Worm (Caenorhabditis elegans) whole organism, mixed stage, embryonic: ENCODE measurements around the gene nhr-201.

Source experiments
- bed-3 ChIP-seq: fragments of 200-800 bp; sonication (Bioruptor generic); optimal IDR thresholded peaks from 3 replicates; lab custom pipeline; 2018; ENCODE audit warnings: mild to moderate bottlenecking, missing genetic modification characterization, moderate library complexity, missing compliant biosample characterization
- blmp-1 ChIP-seq: fragments of 150-350 bp; optimal IDR thresholded peaks from 2 replicates; lab custom pipeline; 2014; ENCODE audit warnings: missing biosample characterization, missing genetic modification characterization
- ceh-39 ChIP-seq: fragments of 150-350 bp; optimal IDR thresholded peaks from 2 replicates; lab custom pipeline; 2014; ENCODE audit warnings: missing biosample characterization, missing genetic modification characterization
- ceh-43 ChIP-seq: fragments of 200-800 bp; sonication (Bioruptor generic); optimal IDR thresholded peaks from 2 replicates; lab custom pipeline; 2018; ENCODE audit warnings: mild to moderate bottlenecking, missing genetic modification characterization, moderate library complexity, missing compliant biosample characterization
- ceh-83 ChIP-seq: fragments of 200-800 bp; sonication (Bioruptor generic); optimal IDR thresholded peaks from 2 replicates; lab custom pipeline; 2018; ENCODE audit warnings: mild to moderate bottlenecking, missing genetic modification characterization, missing compliant biosample characterization
- cnd-1 ChIP-seq: fragments of 200-800 bp; sonication (Bioruptor generic); optimal IDR thresholded peaks from 2 replicates; lab custom pipeline; 2018; ENCODE audit warnings: mild to moderate bottlenecking, missing genetic modification characterization, missing compliant biosample characterization
- drap-1 ChIP-seq: fragments of 200-800 bp; sonication (Bioruptor generic); optimal IDR thresholded peaks from 3 replicates; lab custom pipeline; 2018; ENCODE audit warnings: mild to moderate bottlenecking, missing genetic modification characterization, missing compliant biosample characterization
- elt-1 ChIP-seq: sonication (generic microtip); optimal IDR thresholded peaks from 2 replicates; lab custom pipeline; 2017; ENCODE audit warnings: missing genetic modification characterization, mild to moderate bottlenecking, missing compliant biosample characterization, antibody characterized with exemption, moderate library complexity, borderline replicate concordance; ENCODE audit not compliant: insufficient read depth
- elt-3 ChIP-seq: fragments of 150-350 bp; optimal IDR thresholded peaks from 2 replicates; lab custom pipeline; 2014; ENCODE audit warnings: missing biosample characterization, missing genetic modification characterization
- flh-1 ChIP-seq: fragments of 200-800 bp; sonication (Bioruptor generic); optimal IDR thresholded peaks from 2 replicates; lab custom pipeline; 2018; ENCODE audit warnings: mild to moderate bottlenecking, missing genetic modification characterization, moderate library complexity, missing compliant biosample characterization
- ham-2 ChIP-seq: fragments of 200-800 bp; sonication (Bioruptor generic); optimal IDR thresholded peaks from 2 replicates; lab custom pipeline; 2018; ENCODE audit warnings: mild to moderate bottlenecking, missing genetic modification characterization, missing compliant biosample characterization
- lin-13 ChIP-seq: fragments of 150-350 bp; optimal IDR thresholded peaks from 2 replicates; lab custom pipeline; 2014; ENCODE audit warnings: missing biosample characterization, missing genetic modification characterization
- lsy-2 ChIP-seq: fragments of 150-350 bp; optimal IDR thresholded peaks from 2 replicates; lab custom pipeline; 2014; ENCODE audit warnings: missing biosample characterization, missing genetic modification characterization
- mab-5 ChIP-seq: fragments of 150-350 bp; optimal IDR thresholded peaks from 2 replicates; lab custom pipeline; 2014; ENCODE audit warnings: missing biosample characterization, missing genetic modification characterization
- mep-1 ChIP-seq: fragments of 150-350 bp; optimal IDR thresholded peaks from 2 replicates; lab custom pipeline; 2017; ENCODE audit warnings: missing biosample characterization, missing genetic modification reagents, missing genetic modification characterization, inconsistent platforms
- mls-2 ChIP-seq: sonication (generic microtip); optimal IDR thresholded peaks from 2 replicates; lab custom pipeline; 2016; ENCODE audit warnings: mild to moderate bottlenecking, missing genetic modification characterization, moderate library complexity, missing compliant biosample characterization
- nhr-12 ChIP-seq: fragments of 150-350 bp; optimal IDR thresholded peaks from 2 replicates; lab custom pipeline; 2014; ENCODE audit warnings: missing biosample characterization, missing genetic modification characterization
- nhr-76 ChIP-seq: sonication (generic microtip); optimal IDR thresholded peaks from 2 replicates; lab custom pipeline; 2017; ENCODE audit warnings: missing biosample characterization, missing genetic modification characterization
- pha-4 ChIP-seq: fragments of 150-350 bp; optimal IDR thresholded peaks from 2 replicates; lab custom pipeline; 2018; ENCODE audit warnings: missing biosample characterization, missing genetic modification reagents, missing genetic modification characterization
- sem-2 ChIP-seq: fragments of 200-800 bp; sonication (Bioruptor generic); optimal IDR thresholded peaks from 2 replicates; lab custom pipeline; 2018; ENCODE audit warnings: mild to moderate bottlenecking, missing genetic modification characterization, missing compliant biosample characterization
- snpc-4 ChIP-seq: fragments of 150-350 bp; optimal IDR thresholded peaks from 2 replicates; lab custom pipeline; 2014; ENCODE audit warnings: missing biosample characterization, missing genetic modification characterization
- tbx-8 ChIP-seq: fragments of 200-800 bp; sonication (Bioruptor generic); optimal IDR thresholded peaks from 2 replicates; lab custom pipeline; 2018; ENCODE audit warnings: mild to moderate bottlenecking, missing genetic modification characterization, moderate library complexity, missing compliant biosample characterization
- unc-120 ChIP-seq: sonication (generic microtip); optimal IDR thresholded peaks from 2 replicates; lab custom pipeline; 2017; ENCODE audit warnings: missing genetic modification characterization, missing compliant biosample characterization; ENCODE audit not compliant: poor library complexity, severe bottlenecking
- unc-39 ChIP-seq: fragments of 150-350 bp; optimal IDR thresholded peaks from 2 replicates; lab custom pipeline; 2014; ENCODE audit warnings: missing biosample characterization, missing genetic modification characterization
- unc-62 ChIP-seq: fragments of 150-350 bp; optimal IDR thresholded peaks from 2 replicates; lab custom pipeline; 2014; ENCODE audit warnings: missing biosample characterization, missing genetic modification reagents, missing genetic modification characterization
- zip-8 ChIP-seq: fragments of 150-350 bp; optimal IDR thresholded peaks from 2 replicates; lab custom pipeline; 2014; ENCODE audit warnings: missing biosample characterization, missing genetic modification characterization

Gene nhr-201

DNA sequence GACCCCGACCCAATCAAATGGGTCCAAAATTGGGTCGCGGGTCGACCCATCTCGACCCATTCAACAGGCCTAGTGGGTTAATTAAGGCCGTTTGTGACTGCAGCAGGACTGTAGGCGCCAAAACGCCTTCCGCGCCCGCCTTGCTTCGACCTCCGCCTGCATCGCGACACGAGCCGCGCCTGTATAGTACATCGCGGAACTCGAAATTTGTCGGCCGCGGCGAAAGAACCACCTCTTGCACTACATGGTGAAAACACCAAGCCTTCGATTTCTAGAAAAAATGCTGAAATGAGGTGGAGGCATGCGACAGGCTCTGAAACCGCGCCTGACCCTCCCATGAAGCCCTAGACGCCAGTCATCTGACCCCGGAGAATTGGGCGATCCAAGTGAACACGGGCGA lies 23.4 kb downstream of the nhr-201 start:
- TF ChIP-seq ceh-83 (GFP tag; lab: Kevin White, UChicago) (no peak), ceh-43 (GFP tag; lab: Kevin White, UChicago) (no peak), snpc-4 (tag; lab: Kevin White, UChicago) (no peak)

DNA sequence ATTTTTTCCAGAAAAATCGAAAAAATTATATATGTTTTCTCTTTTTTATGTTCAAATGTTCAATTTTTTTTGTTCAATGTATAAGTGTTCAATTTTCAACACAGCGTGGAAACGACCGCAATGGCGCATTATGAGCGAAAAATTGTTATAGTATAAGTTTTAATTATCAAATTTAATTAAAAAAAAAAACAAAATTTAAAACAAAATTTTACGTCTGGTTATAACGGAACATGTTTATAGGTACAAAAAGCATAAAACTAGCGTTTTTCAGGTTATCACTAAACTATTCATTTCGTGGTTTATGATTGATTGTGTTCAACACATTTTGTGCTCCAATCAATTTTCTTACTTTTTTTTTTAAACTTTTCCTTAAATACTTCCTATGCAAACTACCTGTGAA lies 24.7 kb downstream of the nhr-201 start, which contains the start of gene nhr-106:
nhr-106 (plus strand) TSS at position 301 of the 400 bp plus-strand sequence.
- no peak for TF ChIP-seq elt-1 (tag; lab: Kevin White, UChicago)
- no peak for TF ChIP-seq mab-5 (tag; lab: Kevin White, UChicago)

DNA sequence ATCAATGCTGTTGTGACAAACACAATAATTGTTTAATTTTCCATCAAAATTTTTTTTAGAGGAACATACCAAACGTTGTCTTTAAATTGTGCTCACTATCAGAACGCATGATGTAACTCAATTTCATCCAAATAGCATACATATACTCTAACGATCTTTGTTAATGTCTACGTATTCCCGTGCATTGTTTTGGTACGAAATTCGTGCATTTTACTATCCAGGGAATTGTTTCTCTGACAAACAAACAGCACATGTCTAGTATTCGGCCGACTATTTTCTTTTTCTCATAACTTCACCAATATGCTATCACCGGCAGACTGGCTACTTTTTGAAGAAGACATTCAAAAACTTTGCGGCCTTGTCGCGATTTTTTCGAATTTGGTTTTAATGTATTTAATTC lies 26.8 kb downstream of the nhr-201 start, which contains the start of gene str-196:
str-196 (plus strand) TSS at position 301 of the 400 bp plus-strand sequence.
- no peak for TF ChIP-seq cnd-1 (tag; lab: Kevin White, UChicago)
- TF ChIP-seq sem-2 (GFP tag; lab: Kevin White, UChicago): no peak
- no peak for TF ChIP-seq bed-3 (GFP tag; lab: Kevin White, UChicago)
- no peak for TF ChIP-seq blmp-1
- no peak for TF ChIP-seq elt-3 (tag; lab: Kevin White, UChicago)
- TF ChIP-seq ceh-83 (GFP tag; lab: Kevin White, UChicago): no peak
- no peak for TF ChIP-seq nhr-76
- no peak for TF ChIP-seq mab-5 (tag; lab: Kevin White, UChicago)
- no peak for TF ChIP-seq zip-8 (tag; lab: Kevin White, UChicago)
- TF ChIP-seq flh-1: no peak
- TF ChIP-seq mls-2 (tag; lab: Kevin White, UChicago): no peak
- TF ChIP-seq lin-13: no peak
- no peak for TF ChIP-seq unc-120 (tag; lab: Kevin White, UChicago)

DNA sequence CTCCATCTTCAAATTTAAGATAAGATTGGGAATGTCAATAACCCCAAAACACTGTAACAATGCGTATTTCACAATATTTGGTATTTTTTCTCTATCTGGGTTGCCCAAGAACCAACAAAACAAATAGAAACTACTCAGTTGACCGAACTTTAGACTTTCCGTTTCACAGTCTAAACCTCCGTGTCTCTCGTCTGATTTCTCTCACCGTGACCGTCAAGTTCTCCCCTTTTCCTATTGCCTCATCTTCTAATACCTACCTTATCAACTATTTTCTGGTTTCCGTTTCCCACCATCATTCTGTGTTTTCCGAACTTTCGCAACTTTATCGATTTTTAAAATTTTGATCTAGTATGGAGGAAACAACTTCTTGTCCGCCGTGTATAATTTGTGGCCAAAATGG lies 29.7 kb downstream of the nhr-201 start, which contains the start of gene nhr-131:
nhr-131 (plus strand) TSS at position 87 of the 400 bp plus-strand sequence.
- no peak for TF ChIP-seq flh-1

DNA sequence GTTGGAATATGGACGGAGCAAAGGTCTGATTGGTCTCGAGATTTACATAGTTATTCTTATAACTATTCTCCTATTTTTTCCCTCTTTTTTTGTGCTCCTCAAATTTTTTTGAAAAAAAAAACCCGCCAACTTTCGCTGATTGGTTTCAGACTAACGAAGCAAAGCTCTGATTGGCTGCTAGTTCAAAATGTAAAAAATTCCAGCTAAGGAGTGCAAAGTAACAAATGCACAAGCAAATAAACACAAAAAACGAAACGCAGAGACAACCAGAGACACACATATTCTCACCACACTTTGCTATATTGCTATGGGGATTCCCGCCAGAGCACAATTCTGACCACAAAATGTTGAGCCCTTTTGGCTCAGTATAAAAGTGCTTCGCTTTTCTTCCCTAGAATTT lies 32.8 kb downstream of the nhr-201 start, which contains the start of gene T01G6.1:
T01G6.1 (plus strand) TSS at position 301 of the 400 bp plus-strand sequence.
- TF ChIP-seq blmp-1 (no peak), pha-4 (tag; lab: Kevin White, UChicago) (no peak), unc-39 (tag; lab: Kevin White, UChicago) (no peak), ham-2 (GFP tag; lab: Kevin White, UChicago) (no peak)

DNA sequence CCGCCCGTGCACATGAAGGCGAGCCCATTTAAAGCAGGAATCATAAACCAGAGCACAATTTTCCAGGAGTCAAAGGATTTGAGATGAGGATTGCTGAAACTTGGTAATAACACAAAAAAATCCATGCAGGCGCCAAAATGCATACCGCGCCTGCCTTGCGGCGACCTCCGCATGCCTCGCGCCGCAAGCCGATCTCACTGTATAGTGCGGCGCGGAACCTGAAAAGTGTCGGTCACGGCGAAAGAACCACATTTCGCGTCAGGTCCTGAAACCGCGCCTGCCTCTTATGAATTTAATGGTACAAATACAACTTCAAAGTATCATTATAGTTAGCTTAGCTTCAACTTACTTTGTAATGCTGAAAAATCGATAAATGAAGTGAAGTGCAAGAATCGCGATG lies 35.9 kb downstream of the nhr-201 start:
- TF ChIP-seq unc-62 (GFP tag; lab: Kevin White, UChicago): no peak
- no peak for TF ChIP-seq lsy-2 (tag; lab: Kevin White, UChicago)
- no peak for TF ChIP-seq unc-120 (tag; lab: Kevin White, UChicago)

DNA sequence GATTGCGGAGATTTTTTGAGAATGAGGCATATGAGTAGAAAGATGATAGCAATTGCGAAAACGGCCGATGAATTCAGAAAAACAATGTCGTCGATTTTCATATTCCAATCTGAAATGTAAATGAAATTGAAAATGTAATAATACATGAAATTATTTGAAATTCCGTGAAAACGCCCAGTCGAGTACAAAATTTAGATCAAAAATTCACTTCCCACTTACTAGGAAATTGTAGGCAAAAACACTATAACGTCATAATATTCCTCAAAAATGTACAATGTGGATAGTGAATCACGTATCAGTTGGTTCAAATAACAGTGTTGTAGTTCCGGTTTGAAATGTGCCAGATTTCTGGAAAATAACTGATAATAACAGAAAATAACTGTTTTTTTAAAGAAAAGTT lies 36.6 kb downstream of the nhr-201 start, which contains the start of gene str-256:
str-256 (minus strand) TSS at position 101 of the 400 bp plus-strand sequence.
- TF ChIP-seq sem-2 (GFP tag; lab: Kevin White, UChicago) (no peak), snpc-4 (tag; lab: Kevin White, UChicago) (no peak), ceh-43 (GFP tag; lab: Kevin White, UChicago) (no peak), ceh-83 (GFP tag; lab: Kevin White, UChicago) (no peak), ceh-39 (tag; lab: Kevin White, UChicago) (no peak), tbx-8 (GFP tag; lab: Kevin White, UChicago) (no peak), mep-1 (tag; lab: Kevin White, UChicago) (no peak), nhr-76 (no peak), lin-13 (no peak), nhr-12 (tag; lab: Kevin White, UChicago) (no peak), mls-2 (tag; lab: Kevin White, UChicago) (no peak), drap-1 (no peak)
